Worm (Caenorhabditis elegans) whole organism, L1 larva: ENCODE measurements around the gene srh-71.

Experiments used
- C04F5.9 ChIP-seq: sonication (generic microtip); optimal IDR thresholded peaks from 2 replicates; lab custom pipeline; 2016; ENCODE audit warnings: missing genetic modification characterization, missing compliant biosample characterization
- aly-2 ChIP-seq: fragments of 150-350 bp; optimal IDR thresholded peaks from 2 replicates; lab custom pipeline; 2014; ENCODE audit warnings: missing biosample characterization, missing genetic modification characterization
- elt-2 ChIP-seq: sonication (generic microtip); optimal IDR thresholded peaks from 2 replicates; lab custom pipeline; 2016; ENCODE audit warnings: missing genetic modification characterization, mild to moderate bottlenecking, inconsistent platforms, missing compliant biosample characterization, missing genetic modification reagents
- fos-1 ChIP-seq: fragments of 150-350 bp; optimal IDR thresholded peaks from 2 replicates; lab custom pipeline; 2014; ENCODE audit warnings: missing biosample characterization, missing genetic modification characterization
- lin-35 ChIP-seq, 2 experiments: fragments of 150-350 bp; optimal IDR thresholded peaks; 2 replicates each; lab custom pipeline; 2014; ENCODE audit warnings: missing biosample characterization in 2 of 2, missing genetic modification characterization in 2 of 2, missing genetic modification reagents in 2 of 2
- mep-1 ChIP-seq: fragments of 150-350 bp; optimal IDR thresholded peaks from 2 replicates; lab custom pipeline; 2014; ENCODE audit warnings: missing biosample characterization, missing genetic modification characterization
- nhr-12 ChIP-seq: sonication (generic microtip); optimal IDR thresholded peaks from 2 replicates; lab custom pipeline; 2017; ENCODE audit warnings: missing biosample characterization, missing genetic modification characterization
- nhr-19 ChIP-seq: fragments of 200-800 bp; sonication (Bioruptor generic); conservative IDR thresholded peaks from 2 replicates; pipeline ENCODE4 v1.3.6; 2022; ENCODE audit warnings: missing genetic modification characterization, missing compliant biosample characterization
- nhr-20 ChIP-seq: sonication (generic microtip); optimal IDR thresholded peaks from 2 replicates; lab custom pipeline; 2016; ENCODE audit warnings: mild to moderate bottlenecking, missing genetic modification characterization, missing compliant biosample characterization
- nhr-237 ChIP-seq: fragments of 150-350 bp; optimal IDR thresholded peaks from 2 replicates; lab custom pipeline; 2014; ENCODE audit warnings: missing biosample characterization, missing genetic modification characterization
- nhr-28 ChIP-seq: fragments of 150-350 bp; optimal IDR thresholded peaks from 2 replicates; lab custom pipeline; 2014; ENCODE audit warnings: missing biosample characterization, missing genetic modification characterization
- nhr-76 ChIP-seq: sonication (generic microtip); optimal IDR thresholded peaks from 2 replicates; lab custom pipeline; 2017; ENCODE audit warnings: missing biosample characterization, missing genetic modification characterization
- snpc-4 ChIP-seq: fragments of 150-350 bp; optimal IDR thresholded peaks from 2 replicates; lab custom pipeline; 2014; ENCODE audit warnings: missing biosample characterization, missing genetic modification characterization

DNA sequence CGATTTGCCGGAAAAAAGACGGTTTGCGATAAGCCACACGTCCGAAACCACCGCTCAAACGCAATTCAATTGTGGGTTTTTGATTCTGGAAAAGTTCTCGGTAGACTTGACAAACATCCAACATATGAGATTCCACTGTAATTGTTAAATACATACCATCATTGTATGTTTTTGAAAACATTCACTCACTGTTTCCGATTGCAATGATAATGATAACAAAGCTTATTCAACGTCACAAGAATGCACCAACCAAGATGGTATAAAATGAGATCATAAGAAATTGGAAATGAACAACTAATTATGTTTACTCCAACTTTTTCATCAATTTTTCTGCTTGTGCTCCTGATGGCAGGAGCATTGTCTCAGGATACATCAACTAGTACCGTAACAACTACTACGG is 17.5 kb upstream of the srh-71 start, which contains the start of gene clec-122:
- TF ChIP-seq nhr-12: no peak
- no peak for TF ChIP-seq fos-1 (tag; lab: Kevin White, UChicago)
- TF ChIP-seq lin-35 (GFP tag; optimal IDR thresholded peaks at IDR 0.05; lab: Kevin White, UChicago): no peak
- TF ChIP-seq nhr-76 (tag; lab: Kevin White, UChicago): no peak
- TF ChIP-seq snpc-4: no peak
- TF ChIP-seq elt-2 (tag; lab: Kevin White, UChicago): no peak
- TF ChIP-seq C04F5.9 (tag; lab: Kevin White, UChicago): no peak
- no peak for TF ChIP-seq nhr-20 (tag; lab: Kevin White, UChicago)
- no peak for TF ChIP-seq nhr-237 (tag; lab: Kevin White, UChicago)
- no peak for TF ChIP-seq nhr-28 (tag; lab: Kevin White, UChicago)
- TF ChIP-seq nhr-19 (GFP tag; lab: Robert Waterston, UW): no peak
- TF ChIP-seq mep-1: no peak
- TF ChIP-seq aly-2 (tag; lab: Kevin White, UChicago): no peak
